Worm (Caenorhabditis elegans): ENCODE data around the gene R02E4.3.

DNA sequence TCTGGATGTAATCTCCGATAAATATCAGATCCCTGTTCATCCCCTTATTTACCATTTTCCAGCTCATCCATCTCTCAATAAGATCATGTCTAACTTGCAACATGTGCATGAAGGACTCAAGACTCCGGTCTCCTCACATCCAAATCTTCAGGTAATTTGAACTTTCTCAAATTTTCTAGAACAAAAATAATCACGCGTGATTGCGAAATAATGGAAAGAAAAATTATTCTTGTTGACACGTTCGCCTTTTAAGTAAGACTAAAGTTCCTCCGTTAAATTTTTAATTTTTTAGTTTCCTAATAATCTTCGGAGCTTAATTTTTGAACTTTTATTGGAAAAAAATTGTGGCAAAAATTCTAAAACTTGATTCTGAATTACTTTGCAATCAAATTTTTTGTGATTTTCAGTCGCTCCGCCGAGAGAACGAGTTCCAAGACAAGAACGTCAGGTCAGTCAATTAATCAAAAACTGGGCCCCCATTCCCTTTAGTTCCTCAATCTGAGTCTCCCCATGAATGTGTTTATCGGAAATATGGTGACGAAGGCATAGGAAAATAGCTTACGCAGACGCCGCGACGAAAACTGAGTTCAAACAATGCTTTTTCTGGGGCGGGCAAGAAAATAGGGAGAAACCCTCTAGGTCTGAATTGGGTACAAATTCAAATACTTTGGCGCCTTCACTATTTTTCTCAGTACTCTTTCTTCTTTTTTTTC lies 35.7 kb upstream of the R02E4.3 start:
- TF ChIP-seq dao-5 (tag; optimal IDR thresholded peaks at IDR 0.05) (no peak), W03F9.2 (tag; optimal IDR thresholded peaks at IDR 0.05) (no peak), him-1 (tag; optimal IDR thresholded peaks at IDR 0.05) (peak; percentile 29)
